Fruit fly (Drosophila melanogaster) whole organism, embryonic: ENCODE results near the gene CG5541.

Source experiments
- ATbp ChIP-seq: fragments of 200-800 bp; sonication (Bioruptor generic); optimal IDR thresholded peaks from 2 replicates; lab custom pipeline; 2017; ENCODE audit warnings: missing biosample characterization, mild to moderate bottlenecking, missing genetic modification characterization, missing genetic modification reagents
- Atf3 ChIP-seq: fragments of 200-800 bp; sonication (Bioruptor generic); optimal IDR thresholded peaks from 3 replicates; lab custom pipeline; 2016; ENCODE audit warnings: missing biosample characterization, missing genetic modification characterization
- BtbVII ChIP-seq: fragments of 200-800 bp; sonication (Bioruptor generic); optimal IDR thresholded peaks from 3 replicates; lab custom pipeline; 2017; ENCODE audit warnings: missing biosample characterization, mild to moderate bottlenecking, missing genetic modification characterization
- CG10209 ChIP-seq: fragments of 200-800 bp; sonication (Bioruptor generic); optimal IDR thresholded peaks from 3 replicates; lab custom pipeline; 2017; ENCODE audit warnings: missing biosample characterization, mild to moderate bottlenecking, missing genetic modification characterization, missing genetic modification reagents
- CG10979 ChIP-seq: fragments of 200-800 bp; sonication (Bioruptor generic); optimal IDR thresholded peaks from 2 replicates; lab custom pipeline; 2018; ENCODE audit warnings: missing biosample characterization, mild to moderate bottlenecking, missing genetic modification characterization, moderate library complexity
- CG11398 ChIP-seq: fragments of 200-800 bp; sonication (Bioruptor generic); optimal IDR thresholded peaks from 2 replicates; lab custom pipeline; 2016; ENCODE audit warnings: missing biosample characterization, missing genetic modification characterization
- CG11504 ChIP-seq: fragments of 200-800 bp; sonication (Bioruptor generic); optimal IDR thresholded peaks from 3 replicates; lab custom pipeline; 2019; ENCODE audit warnings: missing biosample characterization, mild to moderate bottlenecking, missing genetic modification characterization, moderate library complexity
- CG11696 ChIP-seq: fragments of 200-800 bp; sonication (Bioruptor generic); IDR thresholded peaks from 2 replicates; pipeline ENCODE4 v1.3.6; 2022; ENCODE audit warnings: missing biosample characterization, missing genetic modification characterization
- CG12219 ChIP-seq: fragments of 200-800 bp; sonication (Bioruptor generic); optimal IDR thresholded peaks from 3 replicates; lab custom pipeline; 2018; ENCODE audit warnings: missing biosample characterization, mild to moderate bottlenecking, missing genetic modification characterization
- CG12236 ChIP-seq: fragments of 200-800 bp; sonication (Bioruptor generic); optimal IDR thresholded peaks from 2 replicates; lab custom pipeline; 2016; ENCODE audit warnings: missing biosample characterization, missing genetic modification characterization
- CG12769 ChIP-seq: fragments of 200-800 bp; sonication (Bioruptor generic); optimal IDR thresholded peaks from 2 replicates; lab custom pipeline; 2019; ENCODE audit warnings: missing biosample characterization, mild to moderate bottlenecking, missing genetic modification characterization, moderate library complexity
- CG1647 ChIP-seq: fragments of 200-800 bp; sonication (Bioruptor generic); optimal IDR thresholded peaks from 3 replicates; lab custom pipeline; 2016; ENCODE audit warnings: missing biosample characterization, missing genetic modification characterization
- CG16779 ChIP-seq: fragments of 200-800 bp; sonication (Bioruptor generic); IDR thresholded peaks from 2 replicates; pipeline ENCODE4 v1.3.6; 2022; ENCODE audit warnings: missing biosample characterization, missing genetic modification characterization
- CG17802 ChIP-seq: fragments of 200-800 bp; sonication (Bioruptor generic); optimal IDR thresholded peaks from 2 replicates; lab custom pipeline; 2018; ENCODE audit warnings: missing biosample characterization, mild to moderate bottlenecking, missing genetic modification characterization, moderate library complexity
- CG18599 ChIP-seq: fragments of 200-800 bp; sonication (Bioruptor generic); optimal IDR thresholded peaks from 3 replicates; lab custom pipeline; 2017; ENCODE audit warnings: missing biosample characterization, missing genetic modification characterization, mild to moderate bottlenecking, moderate library complexity, missing genetic modification reagents
- CG2116 ChIP-seq: fragments of 200-800 bp; sonication (Bioruptor generic); optimal IDR thresholded peaks from 3 replicates; lab custom pipeline; 2018; ENCODE audit warnings: missing biosample characterization, mild to moderate bottlenecking, missing genetic modification characterization
- CG2202 ChIP-seq: fragments of 200-800 bp; sonication (Bioruptor generic); optimal IDR thresholded peaks from 2 replicates; lab custom pipeline; 2018; ENCODE audit warnings: missing biosample characterization, mild to moderate bottlenecking, missing genetic modification characterization
- CG31365 ChIP-seq: fragments of 200-800 bp; sonication (Bioruptor generic); optimal IDR thresholded peaks from 2 replicates; lab custom pipeline; 2018; ENCODE audit warnings: missing biosample characterization, mild to moderate bottlenecking, missing genetic modification characterization
- CG31388 ChIP-seq: fragments of 200-800 bp; sonication (Bioruptor generic); optimal IDR thresholded peaks from 2 replicates; lab custom pipeline; 2016; ENCODE audit warnings: missing biosample characterization, missing genetic modification characterization
- CG3838 ChIP-seq: fragments of 200-800 bp; sonication (Bioruptor generic); optimal IDR thresholded peaks from 3 replicates; lab custom pipeline; 2016; ENCODE audit warnings: missing biosample characterization, missing genetic modification characterization
- CG4282 ChIP-seq: fragments of 200-800 bp; sonication (Bioruptor generic); optimal IDR thresholded peaks from 2 replicates; lab custom pipeline; 2016; ENCODE audit warnings: missing biosample characterization, missing genetic modification characterization
- CG4404 ChIP-seq: fragments of 200-800 bp; sonication (Bioruptor generic); IDR thresholded peaks from 2 replicates; pipeline ENCODE4 v1.3.6; 2022; ENCODE audit warnings: missing biosample characterization, missing genetic modification characterization
- CG4854 ChIP-seq: fragments of 200-800 bp; sonication (Bioruptor generic); optimal IDR thresholded peaks from 2 replicates; lab custom pipeline; 2016; ENCODE audit warnings: missing biosample characterization, missing genetic modification characterization, inconsistent platforms
- CG5245 ChIP-seq: fragments of 200-800 bp; sonication (Bioruptor generic); optimal IDR thresholded peaks from 3 replicates; lab custom pipeline; 2016; ENCODE audit warnings: missing biosample characterization, missing genetic modification characterization
- CG6765 ChIP-seq: fragments of 200-800 bp; sonication (Bioruptor generic); optimal IDR thresholded peaks from 3 replicates; lab custom pipeline; 2017; ENCODE audit warnings: missing biosample characterization, mild to moderate bottlenecking, missing genetic modification characterization
- CG7987 ChIP-seq: fragments of 200-800 bp; sonication (Bioruptor generic); optimal IDR thresholded peaks from 2 replicates; lab custom pipeline; 2018; ENCODE audit warnings: missing biosample characterization, mild to moderate bottlenecking, missing genetic modification characterization, moderate library complexity
- Chrac-16 ChIP-seq: fragments of 200-800 bp; sonication (Bioruptor generic); optimal IDR thresholded peaks from 3 replicates; lab custom pipeline; 2016; ENCODE audit warnings: missing biosample characterization, missing genetic modification characterization
- D19A ChIP-seq: fragments of 200-800 bp; optimal IDR thresholded peaks from 3 replicates; lab custom pipeline; 2019; ENCODE audit warnings: missing biosample characterization, mild to moderate bottlenecking, missing genetic modification characterization, moderate library complexity
- Drgx ChIP-seq: fragments of 200-800 bp; sonication (Bioruptor generic); IDR thresholded peaks from 2 replicates; pipeline ENCODE4 v1.3.6; 2022; ENCODE audit warnings: missing biosample characterization, missing genetic modification characterization
- HLH3B ChIP-seq: fragments of 200-800 bp; sonication (Bioruptor generic); IDR thresholded peaks from 2 replicates; pipeline ENCODE4 v1.3.6; 2022; ENCODE audit warnings: missing biosample characterization, missing genetic modification characterization
- Hr78 ChIP-seq, 2 experiments: fragments of 200-800 bp in 1 of 2; fragments of >200 bp in 1 of 2; sonication (Bioruptor generic) in 1 of 2; optimal IDR thresholded peaks; 2 replicates each; lab custom pipeline; 2017 to 2019; ENCODE audit warnings: missing biosample characterization in 2 of 2, missing genetic modification characterization in 2 of 2, mild to moderate bottlenecking in 1 of 2, moderate library complexity in 1 of 2
- Optix ChIP-seq: fragments of 200-800 bp; sonication (Bioruptor generic); IDR thresholded peaks from 3 replicates; pipeline ENCODE4 v1.3.6; 2022; ENCODE audit warnings: missing biosample characterization, missing genetic modification characterization
- Rx ChIP-seq: fragments of 200-800 bp; sonication (Bioruptor generic); IDR thresholded peaks from 2 replicates; pipeline ENCODE4 v1.3.6; 2022; ENCODE audit warnings: missing biosample characterization, missing genetic modification characterization
- Usf ChIP-seq: fragments of 200-800 bp; sonication (Bioruptor generic); optimal IDR thresholded peaks from 2 replicates; lab custom pipeline; 2017; ENCODE audit warnings: missing genotype, missing biosample characterization, missing genetic modification characterization
- Xrp1 ChIP-seq: fragments of 200-800 bp; sonication (Bioruptor generic); IDR thresholded peaks from 2 replicates; pipeline ENCODE4 v1.3.6; 2022; ENCODE audit warnings: missing biosample characterization, missing genetic modification characterization
- ash1 ChIP-seq: fragments of 200-800 bp; sonication (Bioruptor generic); optimal IDR thresholded peaks from 2 replicates; lab custom pipeline; 2018; ENCODE audit warnings: missing biosample characterization, mild to moderate bottlenecking, missing genetic modification characterization
- bcd ChIP-seq: fragments of 200-800 bp; sonication (Bioruptor generic); optimal IDR thresholded peaks from 2 replicates; lab custom pipeline; 2017; ENCODE audit warnings: missing biosample characterization, mild to moderate bottlenecking, missing genetic modification characterization
- br ChIP-seq: fragments of >200 bp; optimal IDR thresholded peaks from 2 replicates; lab custom pipeline; 2017
- ci ChIP-seq: fragments of 200-800 bp; sonication (Bioruptor generic); IDR thresholded peaks from 3 replicates; pipeline ENCODE4 v1.3.6; 2022; ENCODE audit warnings: missing biosample characterization, missing genetic modification characterization
- croc ChIP-seq: fragments of 200-800 bp; sonication (Bioruptor generic); conservative IDR thresholded peaks from 3 replicates; pipeline ENCODE4 v1.3.6; 2022; ENCODE audit warnings: missing biosample characterization, missing genetic modification characterization
- gsb ChIP-seq: fragments of 200-800 bp; sonication (Bioruptor generic); IDR thresholded peaks from 2 replicates; pipeline ENCODE4 v1.3.6; 2022; ENCODE audit warnings: missing biosample characterization, missing genetic modification characterization
- hbn ChIP-seq: fragments of 200-800 bp; sonication (Bioruptor generic); IDR thresholded peaks from 2 replicates; pipeline ENCODE4 v1.3.6; 2022; ENCODE audit warnings: missing biosample characterization, missing genetic modification characterization; ENCODE audit not compliant: partially characterized antibody
- lbe ChIP-seq: fragments of 200-800 bp; sonication (Bioruptor generic); optimal IDR thresholded peaks from 2 replicates; lab custom pipeline; 2016; ENCODE audit warnings: missing biosample characterization, mild to moderate bottlenecking, missing genetic modification characterization
- mld ChIP-seq: fragments of 200-800 bp; sonication (Bioruptor generic); IDR thresholded peaks from 3 replicates; pipeline ENCODE4 v1.3.6; 2022; ENCODE audit warnings: missing biosample characterization, missing genetic modification characterization; ENCODE audit not compliant: partially characterized antibody
- oc ChIP-seq: fragments of 200-800 bp; sonication (Bioruptor generic); optimal IDR thresholded peaks from 2 replicates; lab custom pipeline; 2018; ENCODE audit warnings: missing biosample characterization, mild to moderate bottlenecking, missing genetic modification characterization, moderate library complexity
- pzg ChIP-seq: fragments of 200-800 bp; sonication (Bioruptor generic); optimal IDR thresholded peaks from 3 replicates; lab custom pipeline; 2018; ENCODE audit warnings: missing biosample characterization, mild to moderate bottlenecking, missing genetic modification characterization, moderate library complexity
- sim ChIP-seq: fragments of 200-800 bp; sonication (Bioruptor generic); IDR thresholded peaks from 2 replicates; pipeline ENCODE4 v1.3.6; 2022; ENCODE audit warnings: missing biosample characterization, missing genetic modification characterization
- slbo ChIP-seq: fragments of 200-800 bp; sonication (Bioruptor generic); IDR thresholded peaks from 2 replicates; pipeline ENCODE4 v1.3.6; 2022; ENCODE audit warnings: missing biosample characterization, missing genetic modification characterization
- slou ChIP-seq: fragments of 200-800 bp; sonication (Bioruptor generic); optimal IDR thresholded peaks from 3 replicates; lab custom pipeline; 2016; ENCODE audit warnings: missing biosample characterization, missing genetic modification characterization
- sna ChIP-seq: fragments of 200-800 bp; sonication (Bioruptor generic); IDR thresholded peaks from 2 replicates; pipeline ENCODE4 v1.3.6; 2022; ENCODE audit warnings: missing biosample characterization, missing genetic modification characterization; ENCODE audit not compliant: partially characterized antibody
- zen2 ChIP-seq: fragments of 200-800 bp; sonication (Bioruptor generic); IDR thresholded peaks from 3 replicates; pipeline ENCODE4 v1.3.6; 2022; ENCODE audit warnings: missing biosample characterization, missing genetic modification characterization; ENCODE audit not compliant: partially characterized antibody

Gene CG5541

dm6 chrX:15022219-15022618 is 21.7 kb upstream of the CG5541 start (continued):
- peak; percentile 80 for TF ChIP-seq CG12236 (GFP tag; lab: Kevin White, UChicago)
- no peak for TF ChIP-seq zen2 (GFP tag; lab: Robert Waterston, UW)
- no peak for TF ChIP-seq lbe (GFP tag; lab: Kevin White, UChicago)
- TF ChIP-seq mld (GFP tag; lab: Robert Waterston, UW) = no peak
- peak; percentile 85 for TF ChIP-seq oc (tag; lab: Kevin White, UChicago)
- TF ChIP-seq CG31365 (tag; lab: Kevin White, UChicago) = peak; percentile 56
- TF ChIP-seq Optix (GFP tag; lab: Robert Waterston, UW) = peak; percentile 86
- TF ChIP-seq CG11504 (tag; lab: Kevin White, UChicago) = peak; percentile 90
- peak; percentile 48 for TF ChIP-seq Usf
- TF ChIP-seq croc (GFP tag; lab: Robert Waterston, UW) = peak; percentile 68
- peak; percentile 87 for TF ChIP-seq ATbp
- peak; percentile 93 for TF ChIP-seq CG11696 (GFP tag; lab: Robert Waterston, UW)
- peak; percentile 90 for TF ChIP-seq slbo (GFP tag; lab: Robert Waterston, UW)
- TF ChIP-seq ash1 (GFP tag; lab: Kevin White, UChicago) = no peak
- no peak for TF ChIP-seq br (lab: Kevin White, UChicago)
- peak; percentile 73 for TF ChIP-seq CG17802 (tag; lab: Kevin White, UChicago)
- TF ChIP-seq CG10979 (tag; lab: Kevin White, UChicago) = peak; percentile 82
- TF ChIP-seq CG18599 (GFP tag; lab: Kevin White, UChicago) = peak; percentile 85
- peak; percentile 81 for TF ChIP-seq CG12219 (GFP tag; lab: Kevin White, UChicago)
- TF ChIP-seq Xrp1 = peak; percentile 85
- TF ChIP-seq CG6765 = peak; percentile 46
- peak; percentile 62 for TF ChIP-seq CG2202 (tag; lab: Kevin White, UChicago)
- peak; percentile 69 for TF ChIP-seq Rx
- TF ChIP-seq hbn (GFP tag; lab: Robert Waterston, UW) = no peak
- peak; percentile 71 for TF ChIP-seq CG4854 (GFP tag; lab: Kevin White, UChicago)
- TF ChIP-seq ci (GFP tag; lab: Robert Waterston, UW) = peak; percentile 95
- TF ChIP-seq pzg (GFP tag; lab: Kevin White, UChicago) = no peak
- peak; percentile 84 for TF ChIP-seq CG1647
- TF ChIP-seq sim = peak; percentile 76
- TF ChIP-seq bcd (GFP tag; lab: Kevin White, UChicago) = peak; percentile 84
- TF ChIP-seq CG4282 (GFP tag; lab: Kevin White, UChicago) = peak; percentile 63
- peak; percentile 65 for TF ChIP-seq slou (GFP tag; lab: Kevin White, UChicago)
- TF ChIP-seq Hr78 (GFP tag; optimal IDR thresholded peaks at IDR 0.05; lab: Kevin White, UChicago) = peak in 1 of 2 experiments; percentile 56
- peak; percentile 83 for TF ChIP-seq D19A (tag; lab: Kevin White, UChicago)
- peak; percentile 69 for TF ChIP-seq CG4404 (GFP tag; lab: Robert Waterston, UW)
- peak; percentile 80 for TF ChIP-seq Chrac-16 (GFP tag; lab: Kevin White, UChicago)
- TF ChIP-seq CG2116 (GFP tag; lab: Kevin White, UChicago) = peak; percentile 45
- peak; percentile 10 for TF ChIP-seq CG3838
- peak; percentile 53 for TF ChIP-seq CG7987 (GFP tag; lab: Kevin White, UChicago)
- 0 out of 2 replicates have a peak, but pooled peaks have one; percentile 33 for TF ChIP-seq CG16779 (GFP tag; lab: Robert Waterston, UW)
- peak; percentile 79 for TF ChIP-seq Atf3 (GFP tag; lab: Kevin White, UChicago)
- TF ChIP-seq HLH3B (GFP tag; lab: Robert Waterston, UW) = peak; percentile 86
- TF ChIP-seq BtbVII = peak; percentile 79
- TF ChIP-seq CG11398 (GFP tag; lab: Kevin White, UChicago) = peak; percentile 83
- TF ChIP-seq Drgx (GFP tag; lab: Robert Waterston, UW) = peak; percentile 61
- TF ChIP-seq sna = no peak
- TF ChIP-seq CG12769 (tag; lab: Kevin White, UChicago) = peak; percentile 85
- peak; percentile 70 for TF ChIP-seq CG31388 (GFP tag; lab: Kevin White, UChicago)
- TF ChIP-seq CG5245 (GFP tag; lab: Kevin White, UChicago) = peak; percentile 85
- peak; percentile 85 for TF ChIP-seq CG10209
- TF ChIP-seq gsb (GFP tag; lab: Robert Waterston, UW) = peak; percentile 67
